Fruit fly (Drosophila melanogaster) S2 (cell line): ENCODE data around the gene Cpr76Bb.
A peak's percentile ranks its signal among the peaks of the same experiment; 100 is the strongest.

ENCODE experiments used
- CG8478 ChIP-seq: fragments of >200 bp; optimal IDR thresholded peaks from 2 replicates; lab custom pipeline; 2018
- CTCF ChIP-seq, 2 experiments: fragments of >200 bp; optimal IDR thresholded peaks; 2 replicates each; lab custom pipeline; 2018

- peak in 1 of 2 experiments; percentile 39 for TF ChIP-seq CTCF (optimal IDR thresholded peaks at IDR 0.05; lab: Kevin White, UChicago)
- no peak for TF ChIP-seq CG8478
Observed at dm6 chr3L:19552136-19552773, 32.8 kb downstream of the Cpr76Bb start, which contains the start of the genes Ltn1 and CG9300.
